Fruit fly (Drosophila melanogaster): ENCODE measurements around the gene lsn.
A peak's percentile ranks its signal among the peaks of the same experiment; 100 is the strongest.

The lsn gene

DNA sequence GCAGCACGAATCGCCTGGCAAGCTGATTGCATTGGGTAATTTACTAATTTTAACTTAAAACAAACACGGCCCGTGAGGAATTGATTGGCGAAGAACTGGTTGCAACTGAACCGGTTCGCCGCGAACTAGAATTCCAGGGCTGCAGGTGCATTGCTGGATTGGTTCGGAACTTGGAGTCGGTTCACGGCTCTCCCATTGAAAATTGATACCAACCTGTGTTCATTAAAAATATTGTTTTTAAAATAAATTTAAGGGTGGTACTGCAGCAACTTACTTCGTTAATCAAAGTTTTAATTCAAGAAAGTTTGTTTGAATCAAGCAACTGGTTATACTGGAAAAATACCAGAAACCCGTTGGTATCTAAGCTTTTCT is 42.4 kb upstream of the lsn start, which contains the start of gene CASK (continued):
- TF ChIP-seq Usf (GFP tag; optimal IDR thresholded peaks at IDR 0.05) = no peak
- peak; percentile 37 for TF ChIP-seq NC2β (GFP tag; optimal IDR thresholded peaks at IDR 0.05)
- no peak for TF ChIP-seq pho (GFP tag; optimal IDR thresholded peaks at IDR 0.05)
- TF ChIP-seq Stat92E (GFP tag; optimal IDR thresholded peaks at IDR 0.05) = peak in 1 of 3 experiments; percentile 57
- TF ChIP-seq B-H1 (GFP tag; IDR thresholded peaks at IDR 0.05) = no peak
- TF ChIP-seq gce (GFP tag; IDR thresholded peaks at IDR 0.05) = no peak
- TF ChIP-seq Mes4 (GFP tag; optimal IDR thresholded peaks at IDR 0.05) = peak; percentile 46
- no peak for TF ChIP-seq shn (GFP tag; optimal IDR thresholded peaks at IDR 0.05)
- no peak for TF ChIP-seq CG31224 (GFP tag; IDR thresholded peaks at IDR 0.05)
- peak; percentile 17 for TF ChIP-seq CG10267 (tag; optimal IDR thresholded peaks at IDR 0.05)
- peak; percentile 15 for TF ChIP-seq lab (GFP tag; optimal IDR thresholded peaks at IDR 0.05)
- TF ChIP-seq CG15601 (tag; optimal IDR thresholded peaks at IDR 0.05) = peak; percentile 11
- TF ChIP-seq CG6854 (GFP tag; optimal IDR thresholded peaks at IDR 0.05) = no peak
- TF ChIP-seq Asciz (GFP tag; optimal IDR thresholded peaks at IDR 0.05) = no peak
- no peak for TF ChIP-seq dmrt11E (tag; optimal IDR thresholded peaks at IDR 0.05)
- TF ChIP-seq ac (GFP tag; optimal IDR thresholded peaks at IDR 0.05) = no peak
- no peak for TF ChIP-seq NfI (GFP tag; optimal IDR thresholded peaks at IDR 0.05)
- no peak for TF ChIP-seq usp (GFP tag; optimal IDR thresholded peaks at IDR 0.05)
- 0 out of 2 replicates have a peak, but pooled peaks have one; percentile 29 for TF ChIP-seq CG9932 (GFP tag; IDR thresholded peaks at IDR 0.05)
- no peak for TF ChIP-seq Neu2 (GFP tag; optimal IDR thresholded peaks at IDR 0.05; ENCODE audit: borderline replicate concordance)
- TF ChIP-seq CG34376 (GFP tag; optimal IDR thresholded peaks at IDR 0.05) = no peak
- TF ChIP-seq CG10979 (tag; optimal IDR thresholded peaks at IDR 0.05) = peak; percentile 3
- TF ChIP-seq dysf (GFP tag; IDR thresholded peaks at IDR 0.05) = no peak
- no peak for TF ChIP-seq Ssrp (tag; optimal IDR thresholded peaks at IDR 0.05)
- peak; percentile 33 for TF ChIP-seq trem (tag; optimal IDR thresholded peaks at IDR 0.05)
- no peak for TF ChIP-seq chm (GFP tag; IDR thresholded peaks at IDR 0.05)
- TF ChIP-seq NFAT (GFP tag; IDR thresholded peaks at IDR 0.05) = no peak
- no peak for TF ChIP-seq tin (GFP tag; optimal IDR thresholded peaks at IDR 0.05)
- TF ChIP-seq sug (tag; optimal IDR thresholded peaks at IDR 0.05) = peak; percentile 24
- TF ChIP-seq CG13424 (tag; optimal IDR thresholded peaks at IDR 0.05) = peak; percentile 15
- no peak for TF ChIP-seq schlank (tag; optimal IDR thresholded peaks at IDR 0.05)
- TF ChIP-seq Meics (GFP tag; optimal IDR thresholded peaks at IDR 0.05) = no peak
- TF ChIP-seq CG3847 (GFP tag; IDR thresholded peaks at IDR 0.05) = 0 out of 2 replicates have a peak, but pooled peaks have one; percentile 11
- no peak for TF ChIP-seq D (optimal IDR thresholded peaks at IDR 0.05)
- TF ChIP-seq D (GFP tag; optimal IDR thresholded peaks at IDR 0.05) = no peak
- TF ChIP-seq zen2 (GFP tag; IDR thresholded peaks at IDR 0.05; ENCODE audit: partially characterized antibody) = no peak
- no peak for TF ChIP-seq Side (GFP tag; optimal IDR thresholded peaks at IDR 0.05)
- no peak for TF ChIP-seq CG30431 (GFP tag; optimal IDR thresholded peaks at IDR 0.05)
- TF ChIP-seq tgo (GFP tag; IDR thresholded peaks at IDR 0.05) = no peak
- TF ChIP-seq CG31388 (GFP tag; optimal IDR thresholded peaks at IDR 0.05) = no peak
- TF ChIP-seq CG16779 (GFP tag; IDR thresholded peaks at IDR 0.05) = no peak
- TF ChIP-seq NK7.1 (GFP tag; optimal IDR thresholded peaks at IDR 0.05) = no peak
- TF ChIP-seq Lhr (GFP tag; optimal IDR thresholded peaks at IDR 0.05) = peak; percentile 71
- no peak for TF ChIP-seq CG9215 (GFP tag; IDR thresholded peaks at IDR 0.05)
- TF ChIP-seq CG3407 (GFP tag; optimal IDR thresholded peaks at IDR 0.05) = no peak
- TF ChIP-seq CG15514 (GFP tag; optimal IDR thresholded peaks at IDR 0.05) = peak; percentile 100
- TF ChIP-seq unpg (GFP tag; optimal IDR thresholded peaks at IDR 0.05) = no peak
- TF ChIP-seq gt (GFP tag; IDR thresholded peaks at IDR 0.05) = no peak
- peak; percentile 78 for TF ChIP-seq pzg (GFP tag; optimal IDR thresholded peaks at IDR 0.05)
- TF ChIP-seq gsb-n (tag; optimal IDR thresholded peaks at IDR 0.05) = peak; percentile 22
- TF ChIP-seq Sox102F (GFP tag; optimal IDR thresholded peaks at IDR 0.05) = no peak
- peak; percentile 17 for TF ChIP-seq Sry-δ (GFP tag; optimal IDR thresholded peaks at IDR 0.05)
